Worm (Caenorhabditis elegans): ENCODE results near the gene F21C10.3.

F21C10.3 gene

DNA sequence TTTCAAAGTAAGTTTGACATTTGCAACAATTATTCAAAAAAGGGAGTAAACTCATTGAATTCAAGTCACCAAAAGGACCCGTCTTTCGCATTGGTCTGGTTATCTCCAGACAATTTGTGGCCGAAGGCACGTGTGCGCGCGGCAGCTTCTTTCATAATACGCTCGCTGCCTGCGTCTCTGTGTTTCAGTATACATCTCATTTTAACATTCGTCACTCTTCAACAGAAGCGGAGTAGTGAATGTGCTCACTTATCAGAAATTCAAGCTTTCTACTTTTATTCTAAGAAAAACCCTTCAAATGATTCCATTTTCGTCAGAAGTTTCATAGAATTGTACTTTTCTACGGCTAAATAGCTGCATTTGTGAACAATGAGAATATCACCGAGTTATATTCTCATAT lies 689 bp downstream of the F21C10.3 start:
- TF ChIP-seq ets-5 (GFP tag; IDR thresholded peaks at IDR 0.05) (no peak), egl-13 (tag; optimal IDR thresholded peaks at IDR 0.05) (peak; percentile 76), fos-1 (tag; optimal IDR thresholded peaks at IDR 0.05) (peak; percentile 52), jun-1 (tag; optimal IDR thresholded peaks at IDR 0.05) (peak; percentile 40), xbp-1 (tag; optimal IDR thresholded peaks at IDR 0.05) (peak; percentile 64), irx-1 (tag; optimal IDR thresholded peaks at IDR 0.05) (peak; percentile 24), nhr-11 (tag; optimal IDR thresholded peaks at IDR 0.05) (peak; percentile 78), nhr-47 (tag; optimal IDR thresholded peaks at IDR 0.05) (peak; percentile 87), lin-39 (tag; optimal IDR thresholded peaks at IDR 0.05) (no peak), mef-2 (tag; optimal IDR thresholded peaks at IDR 0.05) (peak; percentile 87), dpl-1 (GFP tag; optimal IDR thresholded peaks at IDR 0.05) (peak in 1 of 3 experiments; percentile 41), pag-3 (tag; optimal IDR thresholded peaks at IDR 0.05; ENCODE audit: borderline replicate concordance, insufficient read depth) (peak; percentile 35), nhr-90 (tag; optimal IDR thresholded peaks at IDR 0.05; ENCODE audit: poor library complexity) (no peak), fkh-10 (GFP tag; optimal IDR thresholded peaks at IDR 0.05) (peak; percentile 31), dsc-1 (tag; optimal IDR thresholded peaks at IDR 0.05) (peak; percentile 84), ceh-90 (tag; optimal IDR thresholded peaks at IDR 0.05) (no peak), mdl-1 (tag; optimal IDR thresholded peaks at IDR 0.05) (peak in 1 of 2 experiments; percentile 35), nhr-77 (tag; optimal IDR thresholded peaks at IDR 0.05) (peak; percentile 50), lin-13 (GFP tag; optimal IDR thresholded peaks at IDR 0.05) (no peak), vab-15 (tag; optimal IDR thresholded peaks at IDR 0.05) (no peak), fkh-8 (tag; optimal IDR thresholded peaks at IDR 0.05) (peak; percentile 99), C34B4.2 (tag; optimal IDR thresholded peaks at IDR 0.05) (no peak), snpc-4 (tag; optimal IDR thresholded peaks at IDR 0.05) (peak; percentile 22), ceh-82 (tag; optimal IDR thresholded peaks at IDR 0.05) (peak; percentile 6 to 54 (median 43)), snu-23 (GFP tag; optimal IDR thresholded peaks at IDR 0.05) (peak; percentile 54), nhr-20 (tag; optimal IDR thresholded peaks at IDR 0.05) (peak; percentile 72), isw-1 (GFP tag; IDR thresholded peaks at IDR 0.05) (peak; percentile 25; the same call in 1 of the 2 replicates), lir-3 (tag; optimal IDR thresholded peaks at IDR 0.05; ENCODE audit: poor library complexity) (no peak), blmp-1 (tag; optimal IDR thresholded peaks at IDR 0.05) (no peak), ceh-8 (GFP tag; optimal IDR thresholded peaks at IDR 0.05) (peak; percentile 9), swsn-7 (tag; optimal IDR thresholded peaks at IDR 0.05) (peak; percentile 65), unc-86 (tag; optimal IDR thresholded peaks at IDR 0.05) (peak; percentile 91), hlh-4 (tag; optimal IDR thresholded peaks at IDR 0.05) (peak; percentile 24), nhr-76 (tag; optimal IDR thresholded peaks at IDR 0.05) (no peak), lin-35 (GFP tag; optimal IDR thresholded peaks at IDR 0.05) (peak in 1 of 2 experiments; percentile 42), aha-1 (tag; optimal IDR thresholded peaks at IDR 0.05) (no peak), skn-1 (tag; optimal IDR thresholded peaks at IDR 0.05) (peak; percentile 11), lin-14 (GFP tag; optimal IDR thresholded peaks at IDR 0.05) (peak; percentile 93), egl-27 (tag; optimal IDR thresholded peaks at IDR 0.05) (no peak), sptf-1 (tag; optimal IDR thresholded peaks at IDR 0.05) (no peak), ztf-4 (tag; optimal IDR thresholded peaks at IDR 0.05) (peak; percentile 38), zag-1 (tag; optimal IDR thresholded peaks at IDR 0.05) (no peak), lsy-2 (tag; optimal IDR thresholded peaks at IDR 0.05) (peak in 1 of 2 experiments; percentile 61), nhr-71 (tag; optimal IDR thresholded peaks at IDR 0.05) (peak; percentile 94), rnt-1 (tag; optimal IDR thresholded peaks at IDR 0.05) (peak; percentile 55), pax-3 (tag; optimal IDR thresholded peaks at IDR 0.05) (peak; percentile 77), efl-1 (optimal IDR thresholded peaks at IDR 0.05) (peak; percentile 40 to 46), efl-1 (GFP tag; optimal IDR thresholded peaks at IDR 0.05 in 1 of 2) (peak; percentile 25 to 89), sox-4 (tag; optimal IDR thresholded peaks at IDR 0.05) (peak; percentile 77), mep-1 (tag; optimal IDR thresholded peaks at IDR 0.05) (peak; percentile 42), nhr-19 (GFP tag; conservative IDR thresholded peaks at IDR 0.05) (peak; percentile 22; the same call in 1 of the 2 replicates)

All from whole organism, L1 larva.